Fruit fly (Drosophila melanogaster): ENCODE measurements around the gene Cpr72Ec.

The Cpr72Ec gene

DNA sequence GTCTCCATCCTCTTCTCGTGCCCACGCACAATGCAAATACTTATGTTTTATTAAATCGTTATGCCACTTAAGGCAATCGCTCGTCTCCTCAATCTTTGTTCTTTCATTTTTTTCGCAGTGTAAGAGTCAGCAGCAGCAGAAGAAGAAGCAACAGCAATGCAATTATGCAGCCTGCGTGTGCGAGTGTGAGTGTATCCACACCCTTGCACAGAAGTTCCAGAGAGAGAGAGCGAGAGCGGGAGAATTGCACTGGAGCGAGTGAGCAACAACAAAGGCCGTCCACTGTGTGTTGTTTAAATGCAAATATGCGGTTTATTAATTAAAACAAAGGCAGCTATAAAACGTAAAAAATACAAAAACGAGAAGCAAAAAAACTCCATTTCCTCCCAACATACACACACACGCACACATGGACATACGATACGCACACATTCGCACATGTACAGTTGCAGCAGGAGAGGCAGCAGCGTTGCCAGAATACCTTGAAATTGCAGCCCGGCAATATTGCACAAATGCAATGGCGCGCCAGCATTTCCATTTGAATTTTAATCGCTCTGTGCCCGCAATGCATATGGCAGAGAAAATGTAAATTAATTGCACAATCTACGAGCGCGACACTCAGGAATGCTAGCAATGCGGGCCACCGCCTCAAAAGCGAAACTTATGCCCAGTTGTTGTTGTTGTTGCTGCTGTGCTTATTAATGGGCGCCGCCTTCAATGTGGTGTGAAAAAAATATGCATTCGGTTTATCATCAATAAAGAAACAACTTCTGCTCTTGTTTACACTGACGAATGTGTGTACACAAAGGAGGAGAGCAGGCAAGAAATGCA is 41.7 kb upstream of the Cpr72Ec start (continued):
- TF ChIP-seq dimm (GFP tag; IDR thresholded peaks at IDR 0.05) (no peak), ato (GFP tag; IDR thresholded peaks at IDR 0.05; ENCODE audit: partially characterized antibody) (no peak), CG33213 (GFP tag; optimal IDR thresholded peaks at IDR 0.05) (peak; percentile 48), fd64A (GFP tag; optimal IDR thresholded peaks at IDR 0.05) (peak; percentile 48), BEAF-32 (GFP tag; optimal IDR thresholded peaks at IDR 0.05) (no peak), CG6272 (GFP tag; IDR thresholded peaks at IDR 0.05) (no peak), Dll (GFP tag; IDR thresholded peaks at IDR 0.05; ENCODE audit: partially characterized antibody) (no peak; the same call in 3 of the 4 replicates), CG2199 (GFP tag; IDR thresholded peaks at IDR 0.05) (no peak), shn (GFP tag; optimal IDR thresholded peaks at IDR 0.05) (peak; percentile 14), CG31365 (tag; optimal IDR thresholded peaks at IDR 0.05) (no peak), CG33557 (GFP tag; optimal IDR thresholded peaks at IDR 0.05) (peak; percentile 80), luna (GFP tag; optimal IDR thresholded peaks at IDR 0.05) (no peak), CG13624 (GFP tag; optimal IDR thresholded peaks at IDR 0.05) (no peak), caup (GFP tag; optimal IDR thresholded peaks at IDR 0.05; ENCODE audit: severe bottlenecking) (peak; percentile 6), CG3407 (GFP tag; optimal IDR thresholded peaks at IDR 0.05) (peak; percentile 72), CG17802 (tag; optimal IDR thresholded peaks at IDR 0.05) (no peak), CG16779 (GFP tag; IDR thresholded peaks at IDR 0.05) (no peak), grau (tag; optimal IDR thresholded peaks at IDR 0.05) (no peak), D19A (tag; optimal IDR thresholded peaks at IDR 0.05) (peak; percentile 25), CG8944 (GFP tag; optimal IDR thresholded peaks at IDR 0.05) (peak; percentile 61), az2 (GFP tag; optimal IDR thresholded peaks at IDR 0.05) (no peak), Camta (GFP tag; optimal IDR thresholded peaks at IDR 0.05) (peak; percentile 41), CG4282 (GFP tag; optimal IDR thresholded peaks at IDR 0.05) (no peak), ATbp (GFP tag; optimal IDR thresholded peaks at IDR 0.05) (peak; percentile 71), gsb (GFP tag; IDR thresholded peaks at IDR 0.05) (no peak), CG8765 (GFP tag; IDR thresholded peaks at IDR 0.05) (no peak), ERR (GFP tag; optimal IDR thresholded peaks at IDR 0.05) (no peak), BtbVII (GFP tag; optimal IDR thresholded peaks at IDR 0.05) (no peak), Hr3 (GFP tag; optimal IDR thresholded peaks at IDR 0.05) (peak; percentile 9), Max (GFP tag; optimal IDR thresholded peaks at IDR 0.05) (peak; percentile 34), E2f1 (GFP tag; IDR thresholded peaks at IDR 0.05) (no peak), Oli (tag; optimal IDR thresholded peaks at IDR 0.05) (no peak), CG3726 (GFP tag; IDR thresholded peaks at IDR 0.05) (no peak), Hmr (GFP tag; optimal IDR thresholded peaks at IDR 0.05) (no peak), Mad (GFP tag; optimal IDR thresholded peaks at IDR 0.05) (no peak), wor (GFP tag; IDR thresholded peaks at IDR 0.05) (no peak), gro (GFP tag; optimal IDR thresholded peaks at IDR 0.05) (no peak), CG7928 (GFP tag; optimal IDR thresholded peaks at IDR 0.05) (no peak), bbx (GFP tag; IDR thresholded peaks at IDR 0.05; ENCODE audit: partially characterized antibody) (no peak), Med (GFP tag) (peak; percentile 86), gt (GFP tag; IDR thresholded peaks at IDR 0.05) (no peak), CG8388 (GFP tag; optimal IDR thresholded peaks at IDR 0.05) (no peak), CG14965 (GFP tag; optimal IDR thresholded peaks at IDR 0.05; ENCODE audit: borderline replicate concordance) (peak; percentile 20), Dbx (GFP tag; IDR thresholded peaks at IDR 0.05) (no peak), Hand (GFP tag; optimal IDR thresholded peaks at IDR 0.05) (no peak), CG2875 (GFP tag; optimal IDR thresholded peaks at IDR 0.05) (peak; percentile 59), zfh1 (GFP tag; IDR thresholded peaks at IDR 0.05) (peak; percentile 75; the same call in 2 of the 3 replicates), Dref (GFP tag; IDR thresholded peaks at IDR 0.05) (no peak), sens (GFP tag) (peak; percentile 96), CG9797 (GFP tag; optimal IDR thresholded peaks at IDR 0.05) (peak; percentile 12)
